Fruit fly (Drosophila melanogaster): ENCODE results near the gene PH4alphaNE2.

PH4alphaNE2 gene

dm6 chr3R:30512114-30512513, at the start of gene PH4alphaNE2:
Gene PH4alphaNE2, minus strand, starts transcription at chr3R:30512214.
- no peak for TF ChIP-seq CG8159 (tag; optimal IDR thresholded peaks at IDR 0.05)
- TF ChIP-seq CG12605 (GFP tag; IDR thresholded peaks at IDR 0.05) = no peak
- no peak for TF ChIP-seq CG15710 (tag; optimal IDR thresholded peaks at IDR 0.05)

- no peak for TF ChIP-seq CG4496 (GFP tag; IDR thresholded peaks at IDR 0.05)
- TF ChIP-seq gl (tag; optimal IDR thresholded peaks at IDR 0.05) = no peak
- no peak for TF ChIP-seq CG14655 (GFP tag; optimal IDR thresholded peaks at IDR 0.05)
- no peak for TF ChIP-seq CG34367 (tag; optimal IDR thresholded peaks at IDR 0.05)
- no peak for TF ChIP-seq fd96Ca (GFP tag; IDR thresholded peaks at IDR 0.05)
- TF ChIP-seq CG15710 (tag; optimal IDR thresholded peaks at IDR 0.05) = no peak
- TF ChIP-seq rn (GFP tag; IDR thresholded peaks at IDR 0.05) = no peak
- TF ChIP-seq Ets98B (GFP tag; IDR thresholded peaks at IDR 0.05) = no peak
- no peak for TF ChIP-seq CG8159 (tag; optimal IDR thresholded peaks at IDR 0.05)
- TF ChIP-seq CG13204 (GFP tag; optimal IDR thresholded peaks at IDR 0.05) = no peak
- TF ChIP-seq CG9948 (tag; optimal IDR thresholded peaks at IDR 0.05) = no peak
- no peak for TF ChIP-seq CG32121 (GFP tag; IDR thresholded peaks at IDR 0.05)
- TF ChIP-seq EcR (GFP tag; optimal IDR thresholded peaks at IDR 0.05) = no peak
- TF ChIP-seq Pif1B (GFP tag; optimal IDR thresholded peaks at IDR 0.05) = no peak
- no peak for TF ChIP-seq CG12605 (GFP tag; IDR thresholded peaks at IDR 0.05)
Measured at dm6 chr3R:30561207-30561606, 49.2 kb upstream of the PH4alphaNE2 start.

- TF ChIP-seq CG13204 (GFP tag; optimal IDR thresholded peaks at IDR 0.05) (no peak), Snoo (tag; optimal IDR thresholded peaks at IDR 0.05) (no peak), CG8159 (tag; optimal IDR thresholded peaks at IDR 0.05) (no peak), CG15710 (tag; optimal IDR thresholded peaks at IDR 0.05) (no peak), fd96Ca (GFP tag; IDR thresholded peaks at IDR 0.05) (no peak), gl (tag; optimal IDR thresholded peaks at IDR 0.05) (no peak), D1 (tag; optimal IDR thresholded peaks at IDR 0.05) (no peak), CG34367 (tag; optimal IDR thresholded peaks at IDR 0.05) (no peak), CG4496 (GFP tag; IDR thresholded peaks at IDR 0.05) (no peak), rn (GFP tag; IDR thresholded peaks at IDR 0.05) (no peak), CG14655 (GFP tag; optimal IDR thresholded peaks at IDR 0.05) (no peak), CG17806 (tag; optimal IDR thresholded peaks at IDR 0.05) (no peak), CG8301 (tag; optimal IDR thresholded peaks at IDR 0.05) (no peak), CG32121 (GFP tag; IDR thresholded peaks at IDR 0.05) (no peak)
Measured at dm6 chr3R:30560070-30560469, 48.1 kb upstream of the PH4alphaNE2 start, which contains the start of gene CG34155. Gene CG34155, minus strand, starts transcription at chr3R:30560199.

DNA sequence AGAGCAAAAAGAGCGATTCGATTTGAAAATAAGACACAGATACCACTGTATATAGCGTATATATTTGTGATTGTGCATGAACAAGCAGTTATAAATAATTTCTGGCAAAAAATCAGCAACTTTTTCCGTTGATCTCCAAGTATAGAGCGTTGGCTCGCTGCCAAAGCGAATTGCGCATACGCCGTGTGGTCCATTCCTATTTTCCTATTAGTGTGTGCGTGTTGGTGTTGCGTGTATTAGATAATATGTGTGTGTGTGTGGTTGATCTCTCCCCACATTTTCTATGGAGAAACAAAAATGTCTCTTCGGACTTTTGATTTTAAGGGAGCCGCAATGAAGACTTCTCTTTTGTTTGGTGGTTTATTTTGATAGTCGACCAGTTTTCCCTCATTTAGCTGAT, 40.5 kb upstream of the PH4alphaNE2 start:
- TF ChIP-seq EcR (GFP tag; optimal IDR thresholded peaks at IDR 0.05) = no peak
- peak; percentile 3 for TF ChIP-seq CG14655 (GFP tag; optimal IDR thresholded peaks at IDR 0.05)
- peak; percentile 27; the same call in 1 of the 2 replicates for TF ChIP-seq CG32121 (GFP tag; IDR thresholded peaks at IDR 0.05)

DNA sequence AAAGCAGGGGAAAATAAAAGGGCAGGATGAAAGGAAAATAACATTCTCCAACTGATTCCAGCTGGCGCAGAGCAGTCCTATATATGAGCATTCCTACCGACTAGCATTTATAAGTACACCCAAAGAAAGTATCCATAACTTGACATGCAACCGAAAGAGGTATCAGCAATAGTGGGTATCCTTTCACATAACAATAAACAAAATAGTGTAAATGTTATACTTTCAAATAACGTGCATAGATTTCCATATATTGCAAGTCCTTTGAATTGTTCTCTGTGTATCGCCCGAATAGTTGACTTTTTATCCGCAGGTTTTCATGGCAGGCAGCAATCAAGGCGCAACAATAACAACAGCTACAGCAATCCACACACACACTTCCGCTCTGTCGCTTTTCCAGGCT, 38.0 kb upstream of the PH4alphaNE2 start:
- no peak for TF ChIP-seq Snoo (tag; optimal IDR thresholded peaks at IDR 0.05)
- TF ChIP-seq CG8159 (tag; optimal IDR thresholded peaks at IDR 0.05) = peak; percentile 5
- no peak for TF ChIP-seq CG4496 (GFP tag; IDR thresholded peaks at IDR 0.05)
- TF ChIP-seq CG14655 (GFP tag; optimal IDR thresholded peaks at IDR 0.05) = peak; percentile 25
- no peak for TF ChIP-seq gl (tag; optimal IDR thresholded peaks at IDR 0.05)
- no peak for TF ChIP-seq CG9948 (tag; optimal IDR thresholded peaks at IDR 0.05)
- TF ChIP-seq Ets98B (GFP tag; IDR thresholded peaks at IDR 0.05) = 0 out of 2 replicates have a peak, but pooled peaks have one; percentile 16
- TF ChIP-seq Pif1A (GFP tag; optimal IDR thresholded peaks at IDR 0.05) = no peak
- TF ChIP-seq Pif1B (GFP tag; optimal IDR thresholded peaks at IDR 0.05) = no peak
- no peak for TF ChIP-seq rn (GFP tag; IDR thresholded peaks at IDR 0.05)
- TF ChIP-seq CG8301 (tag; optimal IDR thresholded peaks at IDR 0.05) = peak; percentile 11
- no peak for TF ChIP-seq CG17806 (tag; optimal IDR thresholded peaks at IDR 0.05)
- TF ChIP-seq CG32121 (GFP tag; IDR thresholded peaks at IDR 0.05) = no peak
- TF ChIP-seq CG12605 (GFP tag; IDR thresholded peaks at IDR 0.05) = no peak
- TF ChIP-seq CG10348 (GFP tag; IDR thresholded peaks at IDR 0.05) = no peak
- TF ChIP-seq CG13204 (GFP tag; optimal IDR thresholded peaks at IDR 0.05) = no peak
- no peak for TF ChIP-seq fd96Ca (GFP tag; IDR thresholded peaks at IDR 0.05)
- no peak for TF ChIP-seq CG15710 (tag; optimal IDR thresholded peaks at IDR 0.05)
- no peak for TF ChIP-seq CG34367 (tag; optimal IDR thresholded peaks at IDR 0.05)
- no peak for TF ChIP-seq EcR (GFP tag; optimal IDR thresholded peaks at IDR 0.05)
- no peak for TF ChIP-seq D1 (tag; optimal IDR thresholded peaks at IDR 0.05)

dm6 chr3R:30544974-30545373, 33.0 kb upstream of the PH4alphaNE2 start:
- TF ChIP-seq gl (tag; optimal IDR thresholded peaks at IDR 0.05) (no peak), CG13204 (GFP tag; optimal IDR thresholded peaks at IDR 0.05) (no peak), CG17806 (tag; optimal IDR thresholded peaks at IDR 0.05) (no peak), Ets98B (GFP tag; IDR thresholded peaks at IDR 0.05) (no peak), CG12605 (GFP tag; IDR thresholded peaks at IDR 0.05) (no peak), CG8159 (tag; optimal IDR thresholded peaks at IDR 0.05) (no peak), Pif1B (GFP tag; optimal IDR thresholded peaks at IDR 0.05) (no peak), CG4496 (GFP tag; IDR thresholded peaks at IDR 0.05) (no peak), Pif1A (GFP tag; optimal IDR thresholded peaks at IDR 0.05) (no peak), Snoo (tag; optimal IDR thresholded peaks at IDR 0.05) (no peak), fd96Ca (GFP tag; IDR thresholded peaks at IDR 0.05) (no peak), CG15710 (tag; optimal IDR thresholded peaks at IDR 0.05) (no peak), CG10348 (GFP tag; IDR thresholded peaks at IDR 0.05) (no peak)

- TF ChIP-seq Ets98B (GFP tag; IDR thresholded peaks at IDR 0.05) (no peak), CG9948 (tag; optimal IDR thresholded peaks at IDR 0.05) (no peak), Pif1B (GFP tag; optimal IDR thresholded peaks at IDR 0.05) (no peak), CG4496 (GFP tag; IDR thresholded peaks at IDR 0.05) (no peak), gl (tag; optimal IDR thresholded peaks at IDR 0.05) (no peak), CG12605 (GFP tag; IDR thresholded peaks at IDR 0.05) (no peak), fd96Ca (GFP tag; IDR thresholded peaks at IDR 0.05) (no peak), CG8301 (tag; optimal IDR thresholded peaks at IDR 0.05) (no peak), rn (GFP tag; IDR thresholded peaks at IDR 0.05) (no peak)
Measured at dm6 chr3R:30541469-30541868, 29.5 kb upstream of the PH4alphaNE2 start.

Data from whole organism, pupa.